Worm (Caenorhabditis elegans) whole organism, L1 larva: Measurements from ENCODE around the gene F28C6.5.

Source experiments
- F16B12.6 ChIP-seq: fragments of 150-350 bp; optimal IDR thresholded peaks from 2 replicates; lab custom pipeline; 2014; ENCODE audit warnings: missing biosample characterization, missing genetic modification characterization
- ama-1 ChIP-seq: fragments of 150-350 bp; optimal IDR thresholded peaks from 2 replicates; lab custom pipeline; 2014
- blmp-1 ChIP-seq: fragments of 150-350 bp; optimal IDR thresholded peaks from 2 replicates; lab custom pipeline; 2014; ENCODE audit warnings: missing biosample characterization, missing genetic modification characterization
- ceh-63 ChIP-seq: fragments of 200-800 bp; sonication (Bioruptor generic); optimal IDR thresholded peaks from 2 replicates; lab custom pipeline; 2018; ENCODE audit warnings: mild to moderate bottlenecking, missing genetic modification characterization, missing compliant biosample characterization
- dpl-1 ChIP-seq, 3 experiments: fragments of 150-350 bp in 2 of 3; sonication (generic microtip) in 1 of 3; optimal IDR thresholded peaks; 2 replicates each; lab custom pipeline; 2014 to 2017; ENCODE audit warnings: missing biosample characterization in 3 of 3, missing genetic modification characterization in 3 of 3, missing genetic modification reagents in 3 of 3
- dsc-1 ChIP-seq: sonication (generic microtip); optimal IDR thresholded peaks from 2 replicates; lab custom pipeline; 2016; ENCODE audit warnings: mild to moderate bottlenecking, missing genetic modification characterization, missing compliant biosample characterization
- efl-1 ChIP-seq, 4 experiments: fragments of 150-350 bp; optimal IDR thresholded peaks in 3 of 4; peaks in 1 of 4; 1 replicate in 1 of 4; 2 replicates in 3 of 4; lab custom pipeline; 2014; ENCODE audit warnings: missing biosample characterization in 2 of 4, missing genetic modification characterization in 2 of 4, missing genetic modification reagents in 2 of 4
- egl-27 ChIP-seq, 2 experiments: fragments of 150-350 bp in 1 of 2; sonication (generic microtip); optimal IDR thresholded peaks; 3 replicates each; lab custom pipeline; 2017 to 2018; ENCODE audit warnings: missing biosample characterization in 2 of 2, missing genetic modification characterization in 2 of 2, missing genetic modification reagents in 2 of 2
- elt-3 ChIP-seq, 6 experiments: fragments of 150-350 bp in 1 of 6; sonication (generic microtip); optimal IDR thresholded peaks; 2 replicates each; lab custom pipeline; 2017 to 2018; ENCODE audit warnings: missing biosample characterization in 6 of 6, missing genetic modification characterization in 6 of 6, inconsistent platforms in 1 of 6
- ets-5 ChIP-seq: fragments of 200-800 bp; sonication (Bioruptor generic); IDR thresholded peaks from 2 replicates; pipeline ENCODE4 v1.3.6; 2022; ENCODE audit warnings: missing genetic modification characterization, missing compliant biosample characterization
- fkh-10 ChIP-seq: sonication (generic microtip); optimal IDR thresholded peaks from 2 replicates; lab custom pipeline; 2017; ENCODE audit warnings: missing biosample characterization, missing genetic modification reagents, missing genetic modification characterization
- fkh-4 ChIP-seq: sonication (generic microtip); optimal IDR thresholded peaks from 2 replicates; lab custom pipeline; 2016; ENCODE audit warnings: missing compliant biosample characterization, missing genetic modification characterization, borderline replicate concordance
- fos-1 ChIP-seq: fragments of 150-350 bp; optimal IDR thresholded peaks from 2 replicates; lab custom pipeline; 2014; ENCODE audit warnings: missing biosample characterization, missing genetic modification characterization
- grh-1 ChIP-seq: fragments of 200-800 bp; sonication (Bioruptor generic); IDR thresholded peaks from 2 replicates; pipeline ENCODE4 v1.3.6; 2022; ENCODE audit warnings: missing genetic modification reagents, missing genetic modification characterization, missing compliant biosample characterization
- hlh-4 ChIP-seq: sonication (generic microtip); optimal IDR thresholded peaks from 2 replicates; lab custom pipeline; 2016; ENCODE audit warnings: mild to moderate bottlenecking, missing genetic modification characterization, missing compliant biosample characterization
- hpl-2 ChIP-seq: fragments of 150-350 bp; optimal IDR thresholded peaks from 2 replicates; lab custom pipeline; 2014; ENCODE audit warnings: missing biosample characterization, missing genetic modification reagents, missing genetic modification characterization
- irx-1 ChIP-seq: sonication (generic microtip); optimal IDR thresholded peaks from 2 replicates; lab custom pipeline; 2016; ENCODE audit warnings: missing genetic modification characterization, missing compliant biosample characterization
- jun-1 ChIP-seq: fragments of 150-350 bp; optimal IDR thresholded peaks from 2 replicates; lab custom pipeline; 2014; ENCODE audit warnings: missing biosample characterization, missing genetic modification reagents, missing genetic modification characterization
- lin-14 ChIP-seq: fragments of 200-800 bp; sonication (Bioruptor generic); optimal IDR thresholded peaks from 2 replicates; lab custom pipeline; 2018; ENCODE audit warnings: mild to moderate bottlenecking, missing genetic modification characterization, moderate library complexity, missing compliant biosample characterization
- lin-35 ChIP-seq, 2 experiments: fragments of 150-350 bp; optimal IDR thresholded peaks; 2 replicates each; lab custom pipeline; 2014; ENCODE audit warnings: missing biosample characterization in 2 of 2, missing genetic modification characterization in 2 of 2, missing genetic modification reagents in 2 of 2
- lin-39 ChIP-seq: fragments of 150-350 bp; optimal IDR thresholded peaks from 2 replicates; lab custom pipeline; 2014; ENCODE audit warnings: missing biosample characterization, missing genetic modification reagents, missing genetic modification characterization
- lir-3 ChIP-seq: sonication (generic microtip); optimal IDR thresholded peaks from 2 replicates; lab custom pipeline; 2016; ENCODE audit warnings: mild to moderate bottlenecking, missing genetic modification characterization, moderate library complexity, missing compliant biosample characterization; ENCODE audit not compliant: poor library complexity
- lsy-2 ChIP-seq, 2 experiments: fragments of 150-350 bp; optimal IDR thresholded peaks; 2 replicates each; lab custom pipeline; 2014; ENCODE audit warnings: missing biosample characterization in 2 of 2, missing genetic modification characterization in 2 of 2
- mep-1 ChIP-seq: fragments of 150-350 bp; optimal IDR thresholded peaks from 2 replicates; lab custom pipeline; 2014; ENCODE audit warnings: missing biosample characterization, missing genetic modification characterization
- nhr-19 ChIP-seq: fragments of 200-800 bp; sonication (Bioruptor generic); conservative IDR thresholded peaks from 2 replicates; pipeline ENCODE4 v1.3.6; 2022; ENCODE audit warnings: missing genetic modification characterization, missing compliant biosample characterization
- nhr-20 ChIP-seq: sonication (generic microtip); optimal IDR thresholded peaks from 2 replicates; lab custom pipeline; 2016; ENCODE audit warnings: mild to moderate bottlenecking, missing genetic modification characterization, missing compliant biosample characterization
- nhr-47 ChIP-seq: sonication (generic microtip); optimal IDR thresholded peaks from 2 replicates; lab custom pipeline; 2016; ENCODE audit warnings: mild to moderate bottlenecking, missing genetic modification characterization, moderate library complexity, missing compliant biosample characterization
- nhr-71 ChIP-seq: sonication (generic microtip); optimal IDR thresholded peaks from 2 replicates; lab custom pipeline; 2016; ENCODE audit warnings: mild to moderate bottlenecking, missing genetic modification characterization, moderate library complexity, missing compliant biosample characterization
- nhr-90 ChIP-seq: sonication (generic microtip); optimal IDR thresholded peaks from 2 replicates; lab custom pipeline; 2016; ENCODE audit warnings: mild to moderate bottlenecking, missing genetic modification characterization, missing compliant biosample characterization; ENCODE audit not compliant: poor library complexity
- rnt-1 ChIP-seq: sonication (generic microtip); optimal IDR thresholded peaks from 2 replicates; lab custom pipeline; 2016; ENCODE audit warnings: mild to moderate bottlenecking, missing genetic modification characterization, moderate library complexity, missing compliant biosample characterization
- snu-23 ChIP-seq: sonication (generic microtip); optimal IDR thresholded peaks from 2 replicates; lab custom pipeline; 2016; ENCODE audit warnings: missing genetic modification characterization, missing compliant biosample characterization
- swsn-7 ChIP-seq: sonication (generic microtip); optimal IDR thresholded peaks from 2 replicates; lab custom pipeline; 2016; ENCODE audit warnings: missing genetic modification characterization, missing compliant biosample characterization
- tbx-2 ChIP-seq: sonication (generic microtip); optimal IDR thresholded peaks from 2 replicates; lab custom pipeline; 2016; ENCODE audit warnings: missing genetic modification characterization, missing compliant biosample characterization
- unc-30 ChIP-seq: sonication (generic microtip); optimal IDR thresholded peaks from 2 replicates; lab custom pipeline; 2017; ENCODE audit warnings: missing biosample characterization, missing genetic modification characterization
- unc-86 ChIP-seq: sonication (generic microtip); optimal IDR thresholded peaks from 2 replicates; lab custom pipeline; 2016; ENCODE audit warnings: missing genetic modification characterization, missing compliant biosample characterization
- xbp-1 ChIP-seq: sonication (generic microtip); optimal IDR thresholded peaks from 2 replicates; lab custom pipeline; 2016; ENCODE audit warnings: missing genetic modification characterization, missing compliant biosample characterization
- ztf-11 ChIP-seq, 2 experiments: sonication (generic microtip); optimal IDR thresholded peaks; 2 replicates each; lab custom pipeline; 2016 to 2017; ENCODE audit warnings: missing genetic modification characterization in 2 of 2, missing biosample characterization in 1 of 2, missing compliant biosample characterization in 1 of 2

The F28C6.5 gene

ce11 chrII:8603567-8604359 is 4.4 kb downstream of the F28C6.5 start, which contains the start of gene suf-1:
Gene suf-1 (plus strand): TSS chrII:8603846.
- TF ChIP-seq dpl-1 (GFP tag; optimal IDR thresholded peaks at IDR 0.05; lab: Kevin White, UChicago): peak in 2 of 3 experiments; percentile 22 to 44
- TF ChIP-seq ceh-63 (GFP tag; lab: Kevin White, UChicago): no peak
- 0 out of 2 replicates have a peak, but pooled peaks have one; percentile 25 for TF ChIP-seq grh-1 (GFP tag; lab: Robert Waterston, UW)
- TF ChIP-seq nhr-90: peak; percentile 42
- TF ChIP-seq blmp-1: peak; percentile 35
- peak; percentile 14 for TF ChIP-seq dsc-1 (tag; lab: Kevin White, UChicago)
- no peak for TF ChIP-seq egl-27 (tag; optimal IDR thresholded peaks at IDR 0.05; lab: Kevin White, UChicago)
- TF ChIP-seq irx-1: no peak
- peak in 1 of 6 experiments; percentile 2 for TF ChIP-seq elt-3 (tag; optimal IDR thresholded peaks at IDR 0.05; lab: Kevin White, UChicago)
- peak; percentile 39 for TF ChIP-seq nhr-47 (tag; lab: Kevin White, UChicago)
- peak; percentile 0 for TF ChIP-seq fos-1 (tag; lab: Kevin White, UChicago)
- peak; percentile 36 for TF ChIP-seq swsn-7 (tag; lab: Kevin White, UChicago)
- no peak for TF ChIP-seq hlh-4 (tag; lab: Kevin White, UChicago)
- peak; percentile 43 to 85 for TF ChIP-seq lsy-2 (tag; optimal IDR thresholded peaks at IDR 0.05; lab: Kevin White, UChicago)
- TF ChIP-seq lin-35 (GFP tag; optimal IDR thresholded peaks at IDR 0.05; lab: Kevin White, UChicago): peak; percentile 1 to 47
- peak; percentile 78 for TF ChIP-seq ama-1 (lab: Kevin White, UChicago)
- TF ChIP-seq nhr-19: 0 out of 2 replicates have a peak, but pooled peaks have one; percentile 18
- TF ChIP-seq rnt-1 (tag; lab: Kevin White, UChicago): peak; percentile 46
- TF ChIP-seq mep-1 (tag; lab: Kevin White, UChicago): no peak
- TF ChIP-seq snu-23 (GFP tag; lab: Kevin White, UChicago): peak; percentile 42
- TF ChIP-seq lir-3 (tag; lab: Kevin White, UChicago): no peak
- TF ChIP-seq F16B12.6 (tag; lab: Kevin White, UChicago): peak; percentile 78
- peak; percentile 30 for TF ChIP-seq nhr-20 (tag; lab: Kevin White, UChicago)
- peak; percentile 45 for TF ChIP-seq nhr-71
- TF ChIP-seq efl-1 (optimal IDR thresholded peaks at IDR 0.05; lab: Kevin White, UChicago): peak; percentile 50 to 51
- peak; percentile 42 to 92 for TF ChIP-seq efl-1 (GFP tag; optimal IDR thresholded peaks at IDR 0.05 in 1 of 2; lab: Kevin White, UChicago)
- TF ChIP-seq xbp-1 (tag; lab: Kevin White, UChicago): no peak

- no peak for TF ChIP-seq lin-39 (tag; lab: Kevin White, UChicago)
- TF ChIP-seq tbx-2 (tag; lab: Kevin White, UChicago): no peak
- no peak for TF ChIP-seq lin-35 (GFP tag; optimal IDR thresholded peaks at IDR 0.05; lab: Kevin White, UChicago)
- no peak for TF ChIP-seq ets-5
- no peak for TF ChIP-seq jun-1 (tag; lab: Kevin White, UChicago)
- TF ChIP-seq ztf-11 (tag; optimal IDR thresholded peaks at IDR 0.05; lab: Kevin White, UChicago): no peak
- TF ChIP-seq hpl-2 (GFP tag; lab: Kevin White, UChicago): no peak
- TF ChIP-seq fkh-4 (tag; lab: Kevin White, UChicago): no peak
- TF ChIP-seq unc-86: no peak
- no peak for TF ChIP-seq lin-14 (GFP tag; lab: Kevin White, UChicago)
- no peak for TF ChIP-seq F16B12.6 (tag; lab: Kevin White, UChicago)
- TF ChIP-seq nhr-90: no peak
- TF ChIP-seq fkh-10 (GFP tag; lab: Kevin White, UChicago): no peak
- TF ChIP-seq unc-30 (tag; lab: Kevin White, UChicago): no peak
Observed at ce11 chrII:8606549-8606948, 7.2 kb downstream of the F28C6.5 start, which contains the start of gene F28C6.8. Gene F28C6.8 (plus strand): TSS chrII:8606849.
